Worm (Caenorhabditis elegans) whole organism, late embryonic: ENCODE measurements around the gene C03E10.1.

Source experiments
- C08G9.2 ChIP-seq: sonication (generic microtip); optimal IDR thresholded peaks from 2 replicates; lab custom pipeline; 2016; ENCODE audit warnings: mild to moderate bottlenecking, missing genetic modification characterization, moderate library complexity, missing compliant biosample characterization
- C38D4.7 ChIP-seq: fragments of 200-800 bp; sonication (Bioruptor generic); optimal IDR thresholded peaks from 2 replicates; lab custom pipeline; 2018; ENCODE audit warnings: mild to moderate bottlenecking, missing genetic modification characterization, moderate library complexity, missing compliant biosample characterization
- F13H6.1 ChIP-seq: sonication (generic microtip); optimal IDR thresholded peaks from 2 replicates; lab custom pipeline; 2016; ENCODE audit warnings: missing genetic modification characterization, missing compliant biosample characterization
- K02D7.2 ChIP-seq: sonication (generic microtip); optimal IDR thresholded peaks from 2 replicates; lab custom pipeline; 2017; ENCODE audit warnings: mild to moderate bottlenecking, missing genetic modification characterization, missing compliant biosample characterization
- K09A11.1 ChIP-seq: sonication (generic microtip); optimal IDR thresholded peaks from 2 replicates; lab custom pipeline; 2017; ENCODE audit warnings: antibody characterized with exemption, mild to moderate bottlenecking, missing genetic modification characterization, missing compliant biosample characterization; ENCODE audit not compliant: insufficient read depth
- T23F11.4 ChIP-seq: fragments of 200-800 bp; sonication (Bioruptor generic); optimal IDR thresholded peaks from 2 replicates; lab custom pipeline; 2018; ENCODE audit warnings: mild to moderate bottlenecking, missing genetic modification characterization, missing compliant biosample characterization
- Y22D7AL.16 ChIP-seq: sonication (generic microtip); optimal IDR thresholded peaks from 2 replicates; lab custom pipeline; 2016; ENCODE audit warnings: missing genetic modification characterization, missing compliant biosample characterization
- ceh-14 ChIP-seq: sonication (generic microtip); optimal IDR thresholded peaks from 2 replicates; lab custom pipeline; 2016; ENCODE audit warnings: missing genotype, missing genetic modification characterization, missing compliant biosample characterization
- ceh-19 ChIP-seq: fragments of 200-800 bp; sonication (Bioruptor generic); optimal IDR thresholded peaks from 2 replicates; lab custom pipeline; 2018; ENCODE audit warnings: mild to moderate bottlenecking, missing genetic modification characterization, missing compliant biosample characterization
- ceh-2 ChIP-seq: sonication (generic microtip); optimal IDR thresholded peaks from 2 replicates; lab custom pipeline; 2016; ENCODE audit warnings: missing genotype, missing genetic modification characterization, missing compliant biosample characterization
- ceh-24 ChIP-seq: sonication (generic microtip); optimal IDR thresholded peaks from 2 replicates; lab custom pipeline; 2016; ENCODE audit warnings: mild to moderate bottlenecking, missing genetic modification characterization, missing compliant biosample characterization
- ceh-34 ChIP-seq: sonication (generic microtip); optimal IDR thresholded peaks from 2 replicates; lab custom pipeline; 2016; ENCODE audit warnings: mild to moderate bottlenecking, missing genetic modification characterization, missing compliant biosample characterization
- che-1 ChIP-seq: sonication (generic microtip); optimal IDR thresholded peaks from 2 replicates; lab custom pipeline; 2016; ENCODE audit warnings: mild to moderate bottlenecking, missing genetic modification characterization, missing compliant biosample characterization
- dmd-4 ChIP-seq: sonication (generic microtip); optimal IDR thresholded peaks from 2 replicates; lab custom pipeline; 2016; ENCODE audit warnings: borderline replicate concordance, missing genetic modification characterization, missing compliant biosample characterization
- ets-4 ChIP-seq: sonication (generic microtip); optimal IDR thresholded peaks from 2 replicates; lab custom pipeline; 2016; ENCODE audit warnings: missing genetic modification characterization, missing compliant biosample characterization
- eyg-1 ChIP-seq: sonication (generic microtip); optimal IDR thresholded peaks from 2 replicates; lab custom pipeline; 2016; ENCODE audit warnings: missing genotype, missing genetic modification characterization, missing compliant biosample characterization
- fkh-10 ChIP-seq: fragments of 150-350 bp; optimal IDR thresholded peaks from 2 replicates; lab custom pipeline; 2014; ENCODE audit warnings: missing biosample characterization, missing genetic modification reagents, missing genetic modification characterization
- hlh-30 ChIP-seq: sonication (generic microtip); optimal IDR thresholded peaks from 2 replicates; lab custom pipeline; 2017; ENCODE audit warnings: antibody characterized with exemption, missing genetic modification characterization, missing compliant biosample characterization; ENCODE audit not compliant: insufficient read depth
- hlh-8 ChIP-seq: sonication (generic microtip); optimal IDR thresholded peaks from 2 replicates; lab custom pipeline; 2016; ENCODE audit warnings: missing genotype, missing genetic modification characterization, missing compliant biosample characterization
- mec-3 ChIP-seq: sonication (generic microtip); optimal IDR thresholded peaks from 2 replicates; lab custom pipeline; 2016; ENCODE audit warnings: borderline replicate concordance, missing genetic modification characterization, missing compliant biosample characterization
- nfya-1 ChIP-seq: sonication (generic microtip); optimal IDR thresholded peaks from 2 replicates; lab custom pipeline; 2017; ENCODE audit warnings: missing genetic modification characterization, mild to moderate bottlenecking, missing compliant biosample characterization, antibody characterized with exemption, moderate library complexity
- nhr-232 ChIP-seq: sonication (generic microtip); optimal IDR thresholded peaks from 2 replicates; lab custom pipeline; 2016; ENCODE audit warnings: missing genetic modification characterization, missing compliant biosample characterization
- npax-4 ChIP-seq: sonication (generic microtip); optimal IDR thresholded peaks from 2 replicates; lab custom pipeline; 2016; ENCODE audit warnings: missing genetic modification characterization, missing compliant biosample characterization
- odd-2 ChIP-seq: sonication (generic microtip); optimal IDR thresholded peaks from 2 replicates; lab custom pipeline; 2017; ENCODE audit warnings: antibody characterized with exemption, mild to moderate bottlenecking, missing genetic modification characterization, missing compliant biosample characterization
- pag-3 ChIP-seq: sonication (generic microtip); optimal IDR thresholded peaks from 2 replicates; lab custom pipeline; 2016; ENCODE audit warnings: missing compliant biosample characterization, missing genetic modification characterization, borderline replicate concordance
- ref-2 ChIP-seq: sonication (generic microtip); optimal IDR thresholded peaks from 2 replicates; lab custom pipeline; 2016; ENCODE audit warnings: missing genetic modification characterization, missing compliant biosample characterization
- rnt-1 ChIP-seq: sonication (generic microtip); optimal IDR thresholded peaks from 2 replicates; lab custom pipeline; 2016; ENCODE audit warnings: missing genetic modification characterization, missing compliant biosample characterization
- unc-55 ChIP-seq: sonication (generic microtip); optimal IDR thresholded peaks from 2 replicates; lab custom pipeline; 2017; ENCODE audit warnings: missing biosample characterization, missing genetic modification reagents, missing genetic modification characterization
- ztf-16 ChIP-seq: sonication (generic microtip); optimal IDR thresholded peaks from 2 replicates; lab custom pipeline; 2017; ENCODE audit warnings: missing genetic modification characterization, missing compliant biosample characterization

Gene C03E10.1

DNA sequence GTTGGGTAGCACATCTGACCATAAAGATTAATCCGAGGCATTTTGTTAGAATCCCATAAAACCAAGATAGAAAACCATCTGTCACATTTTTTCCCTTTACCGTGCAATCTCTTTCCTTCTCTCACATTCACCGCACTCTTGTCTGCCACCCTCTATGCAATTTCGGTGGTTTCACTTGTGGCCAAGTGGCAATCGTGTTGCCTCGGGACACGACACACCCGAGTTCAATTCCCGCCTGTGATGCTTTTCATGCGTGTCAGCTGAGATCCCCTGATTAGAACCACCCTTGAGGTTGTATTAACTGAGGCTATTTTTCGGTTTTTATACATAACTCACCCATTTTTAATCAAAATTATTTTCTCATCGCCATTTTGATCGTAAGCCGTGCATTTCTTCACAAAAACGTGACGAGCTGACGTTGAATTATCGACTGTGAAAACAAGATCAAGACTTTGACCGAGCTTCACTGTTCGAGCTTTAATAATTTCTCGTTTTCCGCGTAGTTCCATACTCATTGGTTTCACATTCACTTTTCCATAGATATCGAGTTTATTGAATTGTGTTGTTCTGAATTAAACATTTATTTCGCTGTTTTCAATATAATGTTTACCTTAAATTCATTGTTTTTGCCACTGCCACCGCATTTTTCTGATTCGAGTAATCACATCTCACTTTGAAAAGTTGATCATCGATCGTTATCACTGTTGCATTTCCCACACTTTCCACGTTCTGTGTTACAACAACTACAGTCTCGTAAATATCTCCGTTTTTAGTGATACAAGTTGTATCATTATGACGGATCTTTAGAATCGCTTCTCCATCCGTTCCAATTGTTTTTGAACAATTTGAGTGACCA is 23.3 kb downstream of the C03E10.1 start (continued):
- TF ChIP-seq nhr-232 (tag; lab: Kevin White, UChicago) (peak; percentile 99), pag-3 (tag; lab: Kevin White, UChicago) (peak; percentile 92), npax-4 (peak; percentile 97)

DNA sequence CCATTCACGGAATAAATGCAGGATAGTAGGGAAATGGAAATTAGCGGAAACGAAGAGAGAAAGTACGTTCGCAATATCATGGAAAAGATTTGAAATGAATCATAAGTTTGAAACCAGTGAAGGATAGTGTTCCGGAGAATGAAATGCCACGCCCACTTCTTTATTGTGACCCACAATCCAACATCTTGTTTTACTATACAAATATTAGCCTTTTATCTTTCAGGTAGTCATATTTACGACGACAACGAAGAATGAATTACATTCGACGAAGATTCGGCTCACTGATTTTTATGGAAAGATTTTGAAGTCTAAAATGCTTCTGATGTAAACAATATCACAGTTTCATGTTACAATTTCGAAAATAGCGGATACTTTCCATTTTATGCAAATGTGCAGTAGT is 25.8 kb downstream of the C03E10.1 start, which contains the start of gene cutl-18:
Gene cutl-18, minus strand, starts transcription at position 101 of the 400 bp plus-strand sequence.
- no peak for TF ChIP-seq ceh-14 (tag; lab: Kevin White, UChicago)
- no peak for TF ChIP-seq hlh-30 (tag; lab: Kevin White, UChicago)
- TF ChIP-seq K09A11.1 (tag; lab: Kevin White, UChicago): no peak
- TF ChIP-seq ceh-2 (tag; lab: Kevin White, UChicago): no peak
- no peak for TF ChIP-seq dmd-4 (tag; lab: Kevin White, UChicago)
- TF ChIP-seq che-1 (tag; lab: Kevin White, UChicago): no peak
- no peak for TF ChIP-seq eyg-1 (tag; lab: Kevin White, UChicago)
- no peak for TF ChIP-seq C08G9.2
- no peak for TF ChIP-seq nfya-1 (tag; lab: Kevin White, UChicago)
- TF ChIP-seq T23F11.4 (GFP tag; lab: Kevin White, UChicago): no peak
- TF ChIP-seq mec-3: no peak
- no peak for TF ChIP-seq ceh-24 (tag; lab: Kevin White, UChicago)
- TF ChIP-seq Y22D7AL.16 (tag; lab: Kevin White, UChicago): no peak
- TF ChIP-seq C38D4.7 (GFP tag; lab: Kevin White, UChicago): no peak
- no peak for TF ChIP-seq rnt-1 (tag; lab: Kevin White, UChicago)
- TF ChIP-seq nhr-232 (tag; lab: Kevin White, UChicago): no peak
- TF ChIP-seq ceh-19: no peak
- TF ChIP-seq, all 69 proteins: peak for 0

DNA sequence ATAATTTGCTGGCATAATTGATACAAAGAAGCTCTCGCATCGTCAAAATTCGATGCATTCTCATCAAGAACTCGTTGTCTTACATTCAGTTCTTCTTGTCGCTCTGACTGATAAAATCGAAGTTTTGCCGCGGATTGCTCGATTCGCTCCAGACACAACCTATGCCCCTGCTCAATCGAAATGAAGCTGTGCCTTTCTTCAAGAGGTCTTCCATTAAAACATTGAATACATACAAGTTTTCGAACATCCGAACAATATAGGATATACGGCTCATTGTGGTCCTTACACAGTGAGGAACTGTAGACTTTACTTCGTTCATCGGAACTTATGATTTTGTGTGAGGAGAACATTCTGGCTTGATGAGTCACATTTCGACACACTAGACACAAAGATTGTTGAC is 29.9 kb downstream of the C03E10.1 start:
- TF ChIP-seq ceh-34 (tag; lab: Kevin White, UChicago) (no peak), hlh-8 (tag; lab: Kevin White, UChicago) (no peak), ets-4 (tag; lab: Kevin White, UChicago) (no peak), nhr-232 (tag; lab: Kevin White, UChicago) (no peak), eyg-1 (tag; lab: Kevin White, UChicago) (no peak), npax-4 (no peak), F13H6.1 (tag; lab: Kevin White, UChicago) (no peak), unc-55 (GFP tag; lab: Kevin White, UChicago) (no peak)

DNA sequence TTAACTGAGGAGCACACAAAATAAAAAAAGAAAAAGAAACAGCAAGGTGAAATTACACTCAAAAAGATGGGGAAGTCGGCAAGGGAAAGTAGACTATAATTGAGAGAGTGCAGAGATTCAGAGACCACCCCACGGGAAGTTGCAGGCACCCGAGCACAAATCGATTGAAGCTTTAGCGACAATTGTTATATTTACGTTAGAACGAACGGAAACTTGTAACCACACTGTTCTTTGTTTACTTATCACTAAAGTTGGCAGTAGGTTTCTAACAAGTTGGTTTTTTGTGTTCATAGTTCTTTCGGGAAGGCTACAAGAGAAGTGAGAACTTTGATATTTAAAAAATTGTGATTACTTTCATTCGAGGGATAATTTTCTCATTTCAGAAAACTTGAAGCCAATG is 30.7 kb downstream of the C03E10.1 start, which contains the start of gene F47G9.4:
Gene F47G9.4, minus strand, starts transcription at position 98 of the 400 bp plus-strand sequence.
- TF ChIP-seq eyg-1 (tag; lab: Kevin White, UChicago) (no peak), ref-2 (tag; lab: Kevin White, UChicago) (no peak), hlh-8 (tag; lab: Kevin White, UChicago) (no peak)

DNA sequence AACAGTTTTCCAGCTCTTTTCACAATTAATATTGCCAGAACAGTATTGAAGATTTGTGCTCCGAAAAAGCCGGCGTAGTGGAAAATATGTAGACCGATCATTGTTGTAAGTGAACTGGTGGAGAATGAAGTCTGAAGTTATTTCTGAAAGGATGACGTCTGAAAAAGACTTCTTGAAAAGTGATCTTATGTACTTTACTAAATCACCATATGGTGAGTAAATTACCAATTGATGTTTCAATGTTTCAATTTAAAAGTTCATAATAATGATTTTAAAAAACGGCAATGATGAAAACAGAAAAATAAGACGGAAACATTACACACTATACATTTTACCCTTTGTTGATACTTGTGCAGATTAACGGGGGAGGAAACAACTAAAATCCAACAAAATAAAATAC is 32.7 kb downstream of the C03E10.1 start, which contains the start of gene str-141:
Gene str-141, minus strand, starts transcription at position 101 of the 400 bp plus-strand sequence.
- no peak for TF ChIP-seq fkh-10 (GFP tag; lab: Kevin White, UChicago)
- no peak for TF ChIP-seq pag-3 (tag; lab: Kevin White, UChicago)
- TF ChIP-seq K02D7.2 (tag; lab: Kevin White, UChicago): no peak
- TF ChIP-seq ztf-16 (tag; lab: Kevin White, UChicago): no peak
- TF ChIP-seq odd-2 (tag; lab: Kevin White, UChicago): no peak
- TF ChIP-seq, all 69 proteins: peak for 0
